Fruit fly (Drosophila melanogaster) whole organism: ENCODE measurements around the gene Neto.

Source experiments
- CG8478 ChIP-seq: fragments of >200 bp; optimal IDR thresholded peaks from 2 replicates; lab custom pipeline; 2018; ENCODE audit warnings: inconsistent platforms
- pan ChIP-seq: fragments of >200 bp; optimal IDR thresholded peaks from 2 replicates; lab custom pipeline; 2017
- usp ChIP-seq: fragments of >200 bp; optimal IDR thresholded peaks from 2 replicates; lab custom pipeline; 2017; ENCODE audit warnings: missing biosample characterization, missing genetic modification characterization, mixed read lengths

DNA sequence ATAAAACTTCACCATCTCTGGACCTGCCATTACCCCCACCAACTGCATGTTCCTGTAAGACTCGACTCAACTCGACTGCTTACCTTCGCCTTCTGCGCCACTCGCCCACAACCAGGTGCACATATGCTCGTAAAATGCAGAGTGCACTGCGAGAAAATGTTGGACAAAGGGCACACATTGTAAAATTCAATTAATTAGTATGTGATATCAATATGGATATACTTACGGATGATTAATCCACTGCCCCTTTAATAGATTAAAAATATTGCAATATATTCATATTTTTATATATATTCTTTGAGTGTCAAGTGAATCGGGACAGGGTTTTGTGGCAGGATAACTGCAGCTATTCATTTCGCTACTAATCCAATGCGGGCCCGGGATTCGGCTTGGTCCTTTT, 91.1 kb downstream of the Neto start:
- TF ChIP-seq CG8478 = no peak
- no peak for TF ChIP-seq pan (lab: Kevin White, UChicago)
- TF ChIP-seq usp (GFP tag; lab: Kevin White, UChicago) = no peak
